Fruit fly (Drosophila melanogaster) whole organism, embryonic: ENCODE results near the gene CG3764.
A peak's percentile ranks its signal among the peaks of the same experiment; 100 is the strongest.

Source experiments
- Antp ChIP-seq: fragments of 200-800 bp; sonication (Bioruptor generic); optimal IDR thresholded peaks from 3 replicates; lab custom pipeline; 2016; ENCODE audit warnings: missing biosample characterization, missing genetic modification characterization
- Atf3 ChIP-seq: fragments of 200-800 bp; sonication (Bioruptor generic); optimal IDR thresholded peaks from 3 replicates; lab custom pipeline; 2016; ENCODE audit warnings: missing biosample characterization, missing genetic modification characterization
- B-H1 ChIP-seq: fragments of 200-800 bp; sonication (Bioruptor generic); IDR thresholded peaks from 3 replicates; pipeline ENCODE4 v1.3.6; 2022; ENCODE audit warnings: missing biosample characterization, missing genetic modification characterization
- B-H2 ChIP-seq: fragments of 200-800 bp; sonication (Bioruptor generic); optimal IDR thresholded peaks from 2 replicates; lab custom pipeline; 2018; ENCODE audit warnings: missing biosample characterization, mild to moderate bottlenecking, missing genetic modification characterization
- Bteb2 ChIP-seq: fragments of 200-800 bp; sonication (Bioruptor generic); optimal IDR thresholded peaks from 2 replicates; lab custom pipeline; 2016; ENCODE audit warnings: missing biosample characterization, missing genetic modification characterization
- CG11695 ChIP-seq: fragments of 200-800 bp; sonication (Bioruptor generic); IDR thresholded peaks from 3 replicates; pipeline ENCODE4 v1.3.6; 2022; ENCODE audit warnings: missing biosample characterization, missing genetic modification characterization
- CG12219 ChIP-seq: fragments of 200-800 bp; sonication (Bioruptor generic); optimal IDR thresholded peaks from 3 replicates; lab custom pipeline; 2018; ENCODE audit warnings: missing biosample characterization, mild to moderate bottlenecking, missing genetic modification characterization
- CG13424 ChIP-seq: fragments of 200-800 bp; sonication (Bioruptor generic); optimal IDR thresholded peaks from 2 replicates; lab custom pipeline; 2019; ENCODE audit warnings: missing biosample characterization, mild to moderate bottlenecking, missing genetic modification characterization, moderate library complexity
- CG14667 ChIP-seq: fragments of 200-800 bp; sonication (Bioruptor generic); IDR thresholded peaks from 2 replicates; pipeline ENCODE4 v1.3.6; 2022; ENCODE audit warnings: missing biosample characterization, missing genetic modification characterization
- CG15011 ChIP-seq: fragments of 200-800 bp; sonication (Bioruptor generic); optimal IDR thresholded peaks from 3 replicates; lab custom pipeline; 2018; ENCODE audit warnings: missing biosample characterization, mild to moderate bottlenecking, missing genetic modification characterization
- CG17361 ChIP-seq: fragments of 200-800 bp; sonication (Bioruptor generic); IDR thresholded peaks from 3 replicates; pipeline ENCODE4 v1.3.6; 2022; ENCODE audit warnings: missing biosample characterization, missing genetic modification characterization
- CG18764 ChIP-seq: fragments of 200-800 bp; sonication (Bioruptor generic); optimal IDR thresholded peaks from 3 replicates; lab custom pipeline; 2016; ENCODE audit warnings: missing biosample characterization, missing genetic modification characterization
- CG2129 ChIP-seq: fragments of 200-800 bp; sonication (Bioruptor generic); IDR thresholded peaks from 2 replicates; pipeline ENCODE4 v1.3.6; 2022; ENCODE audit warnings: missing biosample characterization, missing genetic modification characterization; ENCODE audit not compliant: partially characterized antibody
- CG31388 ChIP-seq: fragments of 200-800 bp; sonication (Bioruptor generic); optimal IDR thresholded peaks from 2 replicates; lab custom pipeline; 2016; ENCODE audit warnings: missing biosample characterization, missing genetic modification characterization
- CG3281 ChIP-seq: fragments of 200-800 bp; sonication (Bioruptor generic); optimal IDR thresholded peaks from 3 replicates; lab custom pipeline; 2017; ENCODE audit warnings: missing biosample characterization, mild to moderate bottlenecking, missing genetic modification characterization
- CG3995 ChIP-seq: fragments of 200-800 bp; sonication (Bioruptor generic); optimal IDR thresholded peaks from 3 replicates; lab custom pipeline; 2016; ENCODE audit warnings: missing biosample characterization, missing genetic modification characterization
- CG6654 ChIP-seq: fragments of 200-800 bp; sonication (Bioruptor generic); optimal IDR thresholded peaks from 2 replicates; lab custom pipeline; 2017; ENCODE audit warnings: missing biosample characterization, mild to moderate bottlenecking, missing genetic modification characterization
- CG7786 ChIP-seq: fragments of 200-800 bp; sonication (Bioruptor generic); optimal IDR thresholded peaks from 2 replicates; lab custom pipeline; 2016; ENCODE audit warnings: missing biosample characterization, missing genetic modification characterization
- CG7839 ChIP-seq: fragments of 200-800 bp; sonication (Bioruptor generic); optimal IDR thresholded peaks from 3 replicates; lab custom pipeline; 2018; ENCODE audit warnings: missing biosample characterization, mild to moderate bottlenecking, missing genetic modification characterization, moderate library complexity
- CG8089 ChIP-seq: fragments of 200-800 bp; sonication (Bioruptor generic); optimal IDR thresholded peaks from 3 replicates; lab custom pipeline; 2016; ENCODE audit warnings: missing biosample characterization, missing genetic modification characterization
- Dfd ChIP-seq, 2 experiments: fragments of >200 bp; optimal IDR thresholded peaks; 2 replicates each; lab custom pipeline; 2017; ENCODE audit warnings: missing biosample characterization in 2 of 2, missing genetic modification characterization in 2 of 2
- Elba2 ChIP-seq: fragments of 200-800 bp; sonication (Bioruptor generic); optimal IDR thresholded peaks from 3 replicates; lab custom pipeline; 2016; ENCODE audit warnings: missing biosample characterization, missing genetic modification characterization
- Hand ChIP-seq: fragments of 200-800 bp; sonication (Bioruptor generic); optimal IDR thresholded peaks from 2 replicates; lab custom pipeline; 2017; ENCODE audit warnings: mild to moderate bottlenecking, missing biosample characterization, missing genetic modification reagents, missing genetic modification characterization
- HmgD ChIP-seq: fragments of 200-800 bp; sonication (Bioruptor generic); optimal IDR thresholded peaks from 3 replicates; lab custom pipeline; 2016; ENCODE audit warnings: missing biosample characterization, missing genetic modification characterization
- Jarid2 ChIP-seq: fragments of 200-800 bp; sonication (Bioruptor generic); optimal IDR thresholded peaks from 3 replicates; lab custom pipeline; 2017; ENCODE audit warnings: mild to moderate bottlenecking, missing biosample characterization, missing genetic modification reagents, missing genetic modification characterization
- MTF-1 ChIP-seq: fragments of 200-800 bp; sonication (Bioruptor generic); optimal IDR thresholded peaks from 2 replicates; lab custom pipeline; 2018; ENCODE audit warnings: missing biosample characterization, mild to moderate bottlenecking, missing genetic modification characterization, borderline replicate concordance
- NfI ChIP-seq: fragments of 200-800 bp; sonication (Bioruptor generic); optimal IDR thresholded peaks from 3 replicates; lab custom pipeline; 2018; ENCODE audit warnings: missing biosample characterization, mild to moderate bottlenecking, missing genetic modification characterization, moderate library complexity
- Rfx ChIP-seq: fragments of 200-800 bp; sonication (Bioruptor generic); IDR thresholded peaks from 2 replicates; pipeline ENCODE4 v1.3.6; 2022; ENCODE audit warnings: missing biosample characterization, missing genetic modification characterization
- Stat92E ChIP-seq, 3 experiments: fragments of >200 bp in 2 of 3; fragments of 200-800 bp in 1 of 3; sonication (Bioruptor generic) in 1 of 3; optimal IDR thresholded peaks; 2 replicates each; lab custom pipeline; 2017 to 2019; ENCODE audit warnings: missing biosample characterization in 3 of 3, missing genetic modification characterization in 3 of 3, mild to moderate bottlenecking in 1 of 3, moderate library complexity in 1 of 3
- Usf ChIP-seq: fragments of 200-800 bp; sonication (Bioruptor generic); optimal IDR thresholded peaks from 2 replicates; lab custom pipeline; 2017; ENCODE audit warnings: missing genotype, missing biosample characterization, missing genetic modification characterization
- Xrp1 ChIP-seq: fragments of 200-800 bp; sonication (Bioruptor generic); IDR thresholded peaks from 2 replicates; pipeline ENCODE4 v1.3.6; 2022; ENCODE audit warnings: missing biosample characterization, missing genetic modification characterization
- bowl ChIP-seq: fragments of 200-800 bp; sonication (Bioruptor generic); IDR thresholded peaks from 2 replicates; pipeline ENCODE4 v1.3.6; 2022; ENCODE audit warnings: missing biosample characterization, missing genetic modification characterization
- gce ChIP-seq: fragments of 200-800 bp; sonication (Bioruptor generic); IDR thresholded peaks from 3 replicates; pipeline ENCODE4 v1.3.6; 2022; ENCODE audit warnings: missing biosample characterization, missing genetic modification characterization
- gem ChIP-seq: fragments of 200-800 bp; sonication (Bioruptor generic); optimal IDR thresholded peaks from 2 replicates; lab custom pipeline; 2019; ENCODE audit warnings: missing biosample characterization, mild to moderate bottlenecking, missing genetic modification characterization, moderate library complexity
- gsb-n ChIP-seq: fragments of 200-800 bp; sonication (Bioruptor generic); optimal IDR thresholded peaks from 3 replicates; lab custom pipeline; 2018; ENCODE audit warnings: missing biosample characterization, mild to moderate bottlenecking, missing genetic modification characterization
- inv ChIP-seq: fragments of 200-800 bp; sonication (Bioruptor generic); IDR thresholded peaks from 2 replicates; pipeline ENCODE4 v1.3.6; 2022; ENCODE audit warnings: missing biosample characterization, missing genetic modification characterization; ENCODE audit not compliant: partially characterized antibody
- knrl ChIP-seq: fragments of 200-800 bp; sonication (Bioruptor generic); IDR thresholded peaks from 3 replicates; pipeline ENCODE4 v1.3.6; 2022; ENCODE audit warnings: missing biosample characterization, missing genetic modification characterization; ENCODE audit not compliant: partially characterized antibody
- otp ChIP-seq: fragments of 200-800 bp; sonication (Bioruptor generic); IDR thresholded peaks from 3 replicates; pipeline ENCODE4, ENCODE4 v1.3.6; 2022; ENCODE audit warnings: missing biosample characterization, missing genetic modification characterization
- pho ChIP-seq: fragments of 200-800 bp; sonication (Bioruptor generic); optimal IDR thresholded peaks from 2 replicates; lab custom pipeline; 2016; ENCODE audit warnings: missing biosample characterization, missing genetic modification characterization
- phol ChIP-seq: fragments of 200-800 bp; sonication (Bioruptor generic); optimal IDR thresholded peaks from 3 replicates; lab custom pipeline; 2018; ENCODE audit warnings: missing biosample characterization, mild to moderate bottlenecking, missing genetic modification characterization, moderate library complexity
- sc ChIP-seq, 3 experiments: fragments of >200 bp in 2 of 3; fragments of 200-800 bp in 1 of 3; sonication (Bioruptor generic) in 1 of 3; optimal IDR thresholded peaks; 2 replicates in 2 of 3; 3 replicates in 1 of 3; lab custom pipeline; 2017; ENCODE audit warnings: mild to moderate bottlenecking in 1 of 3, missing biosample characterization in 1 of 3, missing genetic modification characterization in 1 of 3, missing genetic modification reagents in 1 of 3
- sna ChIP-seq: fragments of 200-800 bp; sonication (Bioruptor generic); IDR thresholded peaks from 2 replicates; pipeline ENCODE4 v1.3.6; 2022; ENCODE audit warnings: missing biosample characterization, missing genetic modification characterization; ENCODE audit not compliant: partially characterized antibody
- so ChIP-seq: fragments of 200-800 bp; sonication (Bioruptor generic); IDR thresholded peaks from 3 replicates; pipeline ENCODE4 v1.3.6; 2022; ENCODE audit warnings: missing biosample characterization, missing genetic modification characterization
- sob ChIP-seq: fragments of 200-800 bp; sonication (Bioruptor generic); IDR thresholded peaks from 2 replicates; pipeline ENCODE4 v1.3.6; 2022; ENCODE audit warnings: missing biosample characterization, missing genetic modification characterization
- tgo ChIP-seq: fragments of 200-800 bp; sonication (Bioruptor generic); IDR thresholded peaks from 3 replicates; pipeline ENCODE4 v1.3.6; 2022; ENCODE audit warnings: missing biosample characterization, missing genetic modification characterization
- tin ChIP-seq: fragments of 200-800 bp; sonication (Bioruptor generic); optimal IDR thresholded peaks from 3 replicates; lab custom pipeline; 2016; ENCODE audit warnings: missing biosample characterization, missing genetic modification characterization
- yki ChIP-seq: fragments of >200 bp; optimal IDR thresholded peaks from 3 replicates; lab custom pipeline; 2018
- z ChIP-seq: fragments of 200-800 bp; sonication (Bioruptor generic); IDR thresholded peaks from 3 replicates; pipeline ENCODE4 v1.3.6; 2022; ENCODE audit warnings: missing biosample characterization, missing genetic modification characterization
- zen ChIP-seq: fragments of 200-800 bp; sonication (Bioruptor generic); optimal IDR thresholded peaks from 3 replicates; lab custom pipeline; 2018; ENCODE audit warnings: missing biosample characterization, mild to moderate bottlenecking, missing genetic modification characterization, moderate library complexity
- zfh2 ChIP-seq: fragments of 200-800 bp; sonication (Bioruptor generic); optimal IDR thresholded peaks from 2 replicates; lab custom pipeline; 2016; ENCODE audit warnings: missing biosample characterization, missing genetic modification characterization

The CG3764 gene

dm6 chr3L:17004765-17005414 lies 7.5 kb downstream of the CG3764 start (continued):
- TF ChIP-seq B-H2 (GFP tag; lab: Kevin White, UChicago) = no peak
- TF ChIP-seq Atf3 (GFP tag; lab: Kevin White, UChicago) = no peak
- no peak for TF ChIP-seq otp
- TF ChIP-seq Elba2 (GFP tag; lab: Kevin White, UChicago) = no peak
- no peak for TF ChIP-seq NfI (GFP tag; lab: Kevin White, UChicago)
- no peak for TF ChIP-seq CG3281 (GFP tag; lab: Kevin White, UChicago)
- peak; percentile 25; the same call in 1 of the 3 replicates for TF ChIP-seq z
- TF ChIP-seq CG7786 (GFP tag; lab: Kevin White, UChicago) = no peak
- no peak for TF ChIP-seq sc (optimal IDR thresholded peaks at IDR 0.05; lab: Kevin White, UChicago)
- no peak for TF ChIP-seq sc (GFP tag; optimal IDR thresholded peaks at IDR 0.05; lab: Kevin White, UChicago)
- no peak for TF ChIP-seq Antp (GFP tag; lab: Kevin White, UChicago)
- TF ChIP-seq CG14667 (GFP tag; lab: Robert Waterston, UW) = no peak
- no peak for TF ChIP-seq zfh2 (GFP tag; lab: Kevin White, UChicago)
- TF ChIP-seq Stat92E (GFP tag; optimal IDR thresholded peaks at IDR 0.05; lab: Kevin White, UChicago) = no peak
- TF ChIP-seq Usf = no peak
- no peak for TF ChIP-seq knrl (GFP tag; lab: Robert Waterston, UW)
- TF ChIP-seq tgo (GFP tag; lab: Robert Waterston, UW) = peak; percentile 34; the same call in 1 of the 3 replicates
- no peak for TF ChIP-seq so (GFP tag; lab: Robert Waterston, UW)
- no peak for TF ChIP-seq Xrp1 (GFP tag; lab: Robert Waterston, UW)
- no peak for TF ChIP-seq pho (GFP tag; lab: Kevin White, UChicago)
- no peak for TF ChIP-seq CG2129 (GFP tag; lab: Robert Waterston, UW)
- TF ChIP-seq Hand (GFP tag; lab: Kevin White, UChicago) = no peak
- no peak for TF ChIP-seq yki
- TF ChIP-seq sna (GFP tag; lab: Robert Waterston, UW) = no peak
- no peak for TF ChIP-seq gem
- TF ChIP-seq CG6654 = no peak
- TF ChIP-seq CG11695 = no peak
- TF ChIP-seq CG31388 (GFP tag; lab: Kevin White, UChicago) = no peak
- no peak for TF ChIP-seq CG12219 (GFP tag; lab: Kevin White, UChicago)
- TF ChIP-seq Dfd (GFP tag; optimal IDR thresholded peaks at IDR 0.05; lab: Kevin White, UChicago) = no peak
- TF ChIP-seq CG13424 = no peak
- TF ChIP-seq bowl (GFP tag; lab: Robert Waterston, UW) = no peak
- no peak for TF ChIP-seq CG8089 (GFP tag; lab: Kevin White, UChicago)
- TF ChIP-seq MTF-1 (GFP tag; lab: Kevin White, UChicago) = no peak
- no peak for TF ChIP-seq tin (GFP tag; lab: Kevin White, UChicago)
- no peak for TF ChIP-seq Bteb2
- TF ChIP-seq phol (tag; lab: Kevin White, UChicago) = no peak
- 0 out of 3 replicates have a peak, but pooled peaks have one; percentile 35 for TF ChIP-seq gce (GFP tag; lab: Robert Waterston, UW)
- no peak for TF ChIP-seq inv (GFP tag; lab: Robert Waterston, UW)
- TF ChIP-seq CG17361 (GFP tag; lab: Robert Waterston, UW) = no peak
- peak; percentile 31; the same call in 1 of the 2 replicates for TF ChIP-seq sob (GFP tag; lab: Robert Waterston, UW)
- no peak for TF ChIP-seq CG15011 (GFP tag; lab: Kevin White, UChicago)
- TF ChIP-seq Rfx (GFP tag; lab: Robert Waterston, UW) = peak; percentile 69
- TF ChIP-seq HmgD (GFP tag; lab: Kevin White, UChicago) = no peak
- no peak for TF ChIP-seq B-H1 (GFP tag; lab: Robert Waterston, UW)
- no peak for TF ChIP-seq CG18764 (GFP tag; lab: Kevin White, UChicago)
- no peak for TF ChIP-seq zen (tag; lab: Kevin White, UChicago)
- TF ChIP-seq Jarid2 (GFP tag; lab: Kevin White, UChicago) = no peak
- TF ChIP-seq gsb-n = no peak
- no peak for TF ChIP-seq CG7839 (tag; lab: Kevin White, UChicago)
- TF ChIP-seq CG3995 (GFP tag; lab: Kevin White, UChicago) = no peak
